Fruit fly (Drosophila melanogaster) whole organism, embryonic: Measurements from ENCODE around the gene CG45218.

Experiments used
- Atf-2 ChIP-seq: fragments of 200-800 bp; sonication (Bioruptor generic); optimal IDR thresholded peaks from 2 replicates; lab custom pipeline; 2016; ENCODE audit warnings: missing biosample characterization, missing genetic modification characterization
- Atf6 ChIP-seq: fragments of 200-800 bp; sonication (Bioruptor generic); IDR thresholded peaks from 2 replicates; pipeline ENCODE4 v1.3.6; 2022; ENCODE audit warnings: missing biosample characterization, missing genetic modification characterization
- CG10462 ChIP-seq: fragments of 200-800 bp; sonication (Bioruptor generic); optimal IDR thresholded peaks from 2 replicates; lab custom pipeline; 2016; ENCODE audit warnings: missing biosample characterization, missing genetic modification characterization
- CG10979 ChIP-seq: fragments of 200-800 bp; sonication (Bioruptor generic); optimal IDR thresholded peaks from 2 replicates; lab custom pipeline; 2018; ENCODE audit warnings: missing biosample characterization, mild to moderate bottlenecking, missing genetic modification characterization, moderate library complexity
- CG12769 ChIP-seq: fragments of 200-800 bp; sonication (Bioruptor generic); optimal IDR thresholded peaks from 2 replicates; lab custom pipeline; 2019; ENCODE audit warnings: missing biosample characterization, mild to moderate bottlenecking, missing genetic modification characterization, moderate library complexity
- CG12942 ChIP-seq: fragments of 200-800 bp; sonication (Bioruptor generic); optimal IDR thresholded peaks from 3 replicates; lab custom pipeline; 2016; ENCODE audit warnings: missing biosample characterization, missing genetic modification characterization
- CG13287 ChIP-seq: fragments of 200-800 bp; sonication (Bioruptor generic); IDR thresholded peaks from 2 replicates; pipeline ENCODE4 v1.3.6; 2022; ENCODE audit warnings: missing biosample characterization, missing genetic modification characterization; ENCODE audit not compliant: partially characterized antibody
- CG13894 ChIP-seq: fragments of 200-800 bp; sonication (Bioruptor generic); optimal IDR thresholded peaks from 3 replicates; lab custom pipeline; 2018; ENCODE audit warnings: missing biosample characterization, mild to moderate bottlenecking, missing genetic modification characterization, moderate library complexity
- CG15073 ChIP-seq: fragments of 200-800 bp; sonication (Bioruptor generic); optimal IDR thresholded peaks from 2 replicates; lab custom pipeline; 2016; ENCODE audit warnings: missing biosample characterization, missing genetic modification characterization
- CG15514 ChIP-seq: fragments of 200-800 bp; sonication (Bioruptor generic); optimal IDR thresholded peaks from 3 replicates; lab custom pipeline; 2017; ENCODE audit warnings: missing biosample characterization, missing genetic modification characterization, mild to moderate bottlenecking, moderate library complexity, missing genetic modification reagents
- CG17385 ChIP-seq: fragments of 200-800 bp; sonication (Bioruptor generic); optimal IDR thresholded peaks from 3 replicates; lab custom pipeline; 2018; ENCODE audit warnings: missing biosample characterization, mild to moderate bottlenecking, missing genetic modification characterization
- CG17612 ChIP-seq: fragments of 200-800 bp; sonication (Bioruptor generic); IDR thresholded peaks from 2 replicates; pipeline ENCODE4 v1.3.6; 2022; ENCODE audit warnings: missing biosample characterization, missing genetic modification characterization
- CG18011 ChIP-seq: fragments of 200-800 bp; sonication (Bioruptor generic); optimal IDR thresholded peaks from 2 replicates; lab custom pipeline; 2017; ENCODE audit warnings: missing biosample characterization, missing genetic modification characterization, mild to moderate bottlenecking, moderate library complexity, missing genotype
- CG30403 ChIP-seq: fragments of 200-800 bp; sonication (Bioruptor generic); optimal IDR thresholded peaks from 3 replicates; lab custom pipeline; 2016; ENCODE audit warnings: missing biosample characterization, missing genetic modification characterization
- CG30431 ChIP-seq: fragments of 200-800 bp; sonication (Bioruptor generic); optimal IDR thresholded peaks from 2 replicates; lab custom pipeline; 2017; ENCODE audit warnings: missing biosample characterization, missing genetic modification characterization
- CG31365 ChIP-seq: fragments of 200-800 bp; sonication (Bioruptor generic); optimal IDR thresholded peaks from 2 replicates; lab custom pipeline; 2018; ENCODE audit warnings: missing biosample characterization, mild to moderate bottlenecking, missing genetic modification characterization
- CG3847 ChIP-seq: fragments of 200-800 bp; sonication (Bioruptor generic); IDR thresholded peaks from 2 replicates; pipeline ENCODE4 v1.3.6; 2022; ENCODE audit warnings: missing biosample characterization, missing genetic modification characterization
- CG7357 ChIP-seq: fragments of 200-800 bp; sonication (Bioruptor generic); IDR thresholded peaks from 3 replicates; pipeline ENCODE4 v1.3.6; 2022; ENCODE audit warnings: missing biosample characterization, missing genetic modification characterization
- CG7987 ChIP-seq: fragments of 200-800 bp; sonication (Bioruptor generic); optimal IDR thresholded peaks from 2 replicates; lab custom pipeline; 2018; ENCODE audit warnings: missing biosample characterization, mild to moderate bottlenecking, missing genetic modification characterization, moderate library complexity
- CG8281 ChIP-seq: fragments of 200-800 bp; sonication (Bioruptor generic); optimal IDR thresholded peaks from 2 replicates; lab custom pipeline; 2018; ENCODE audit warnings: missing biosample characterization, mild to moderate bottlenecking, missing genetic modification characterization, moderate library complexity
- Dbx ChIP-seq: fragments of 200-800 bp; sonication (Bioruptor generic); IDR thresholded peaks from 3 replicates; pipeline ENCODE4 v1.3.6; 2022; ENCODE audit warnings: missing biosample characterization, missing genetic modification characterization
- Dek ChIP-seq: fragments of 200-800 bp; sonication (Bioruptor generic); optimal IDR thresholded peaks from 3 replicates; lab custom pipeline; 2019; ENCODE audit warnings: missing biosample characterization, mild to moderate bottlenecking, missing genetic modification characterization, moderate library complexity
- Dfd ChIP-seq, 2 experiments: fragments of >200 bp; optimal IDR thresholded peaks; 2 replicates each; lab custom pipeline; 2017; ENCODE audit warnings: missing biosample characterization in 2 of 2, missing genetic modification characterization in 2 of 2
- Eip74EF ChIP-seq, 2 experiments: fragments of 200-800 bp in 1 of 2; fragments of >200 bp in 1 of 2; sonication (Bioruptor generic) in 1 of 2; optimal IDR thresholded peaks; 2 replicates each; lab custom pipeline; 2017 to 2019; ENCODE audit warnings: missing biosample characterization in 2 of 2, missing genetic modification characterization in 2 of 2, mild to moderate bottlenecking in 1 of 2, moderate library complexity in 1 of 2
- Ets65A ChIP-seq: fragments of 200-800 bp; sonication (Bioruptor generic); peaks from one replicate; lab custom pipeline; 2016; ENCODE audit warnings: missing biosample characterization, missing genetic modification characterization
- HLH3B ChIP-seq: fragments of 200-800 bp; sonication (Bioruptor generic); IDR thresholded peaks from 2 replicates; pipeline ENCODE4 v1.3.6; 2022; ENCODE audit warnings: missing biosample characterization, missing genetic modification characterization
- Lpt ChIP-seq: fragments of >200 bp; optimal IDR thresholded peaks from 2 replicates; lab custom pipeline; 2018; ENCODE audit warnings: missing biosample characterization, missing genetic modification characterization
- Meics ChIP-seq: fragments of 200-800 bp; sonication (Bioruptor generic); optimal IDR thresholded peaks from 2 replicates; lab custom pipeline; 2017; ENCODE audit warnings: missing biosample characterization, mild to moderate bottlenecking, missing genetic modification characterization
- Pdp1 ChIP-seq, 2 experiments: fragments of 200-800 bp; sonication (Bioruptor generic); optimal IDR thresholded peaks; 3 replicates each; lab custom pipeline; 2016; ENCODE audit warnings: missing biosample characterization in 2 of 2, missing genetic modification characterization in 2 of 2, mild to moderate bottlenecking in 1 of 2, moderate library complexity in 1 of 2
- Poxn ChIP-seq: fragments of 200-800 bp; sonication (Bioruptor generic); IDR thresholded peaks from 2 replicates; pipeline ENCODE4 v1.3.6; 2022; ENCODE audit warnings: missing biosample characterization, missing genetic modification characterization
- Ravus ChIP-seq: fragments of 200-800 bp; sonication (Bioruptor generic); IDR thresholded peaks from 2 replicates; pipeline ENCODE4 v1.3.6; 2022; ENCODE audit warnings: missing biosample characterization, missing genetic modification characterization
- Tbp ChIP-seq: fragments of >200 bp; optimal IDR thresholded peaks from 2 replicates; lab custom pipeline; 2018; ENCODE audit warnings: missing biosample characterization, missing genetic modification characterization
- Trl ChIP-seq, 3 experiments: fragments of >200 bp in 2 of 3; fragments of 200-800 bp in 1 of 3; sonication (Bioruptor generic) in 1 of 3; optimal IDR thresholded peaks; 2 replicates in 1 of 3; 3 replicates in 2 of 3; lab custom pipeline; 2016 to 2017; ENCODE audit warnings: missing biosample characterization in 1 of 3, missing genetic modification characterization in 1 of 3
- abd-A ChIP-seq: fragments of 200-800 bp; sonication (Bioruptor generic); optimal IDR thresholded peaks from 3 replicates; lab custom pipeline; 2019; ENCODE audit warnings: missing biosample characterization, mild to moderate bottlenecking, missing genetic modification characterization, moderate library complexity
- ase ChIP-seq: fragments of 200-800 bp; sonication (Bioruptor generic); IDR thresholded peaks from 3 replicates; pipeline ENCODE4 v1.3.6; 2022; ENCODE audit warnings: missing biosample characterization, missing genetic modification characterization
- bbx ChIP-seq: fragments of 200-800 bp; sonication (Bioruptor generic); IDR thresholded peaks from 2 replicates; pipeline ENCODE4 v1.3.6; 2022; ENCODE audit warnings: missing biosample characterization, missing genetic modification characterization; ENCODE audit not compliant: partially characterized antibody
- bsh ChIP-seq, 2 experiments: fragments of 200-800 bp; sonication (Bioruptor generic); optimal IDR thresholded peaks; 2 replicates each; lab custom pipeline; 2017 to 2018; ENCODE audit warnings: mild to moderate bottlenecking in 2 of 2, missing biosample characterization in 2 of 2, missing genetic modification characterization in 2 of 2, moderate library complexity in 1 of 2
- chinmo ChIP-seq: fragments of 200-800 bp; sonication (Bioruptor generic); IDR thresholded peaks from 4 replicates; pipeline ENCODE4 v1.3.6; 2022; ENCODE audit warnings: missing biosample characterization, missing genetic modification characterization; ENCODE audit not compliant: partially characterized antibody
- danr ChIP-seq: fragments of 200-800 bp; sonication (Bioruptor generic); IDR thresholded peaks from 2 replicates; pipeline ENCODE4 v1.3.6; 2022; ENCODE audit warnings: missing biosample characterization, missing genetic modification characterization
- hb ChIP-seq: fragments of 200-800 bp; sonication (Bioruptor generic); IDR thresholded peaks from 3 replicates; pipeline ENCODE4 v1.3.6; 2022; ENCODE audit warnings: missing biosample characterization, missing genetic modification characterization; ENCODE audit not compliant: partially characterized antibody
- ken ChIP-seq: fragments of 200-800 bp; sonication (Bioruptor generic); IDR thresholded peaks from 3 replicates; pipeline ENCODE4 v1.3.6; 2022; ENCODE audit warnings: missing biosample characterization, missing genetic modification characterization
- mirr ChIP-seq: fragments of 200-800 bp; sonication (Bioruptor generic); optimal IDR thresholded peaks from 3 replicates; lab custom pipeline; 2018; ENCODE audit warnings: missing biosample characterization, mild to moderate bottlenecking, missing genetic modification characterization
- pfk ChIP-seq: fragments of 200-800 bp; sonication (Bioruptor generic); optimal IDR thresholded peaks from 2 replicates; lab custom pipeline; 2018; ENCODE audit warnings: missing biosample characterization, mild to moderate bottlenecking, missing genetic modification characterization, moderate library complexity
- prd ChIP-seq, 3 experiments: fragments of >200 bp in 2 of 3; fragments of 200-800 bp in 1 of 3; sonication (Bioruptor generic) in 1 of 3; optimal IDR thresholded peaks in 2 of 3; IDR thresholded peaks in 1 of 3; 2 replicates in 2 of 3; 3 replicates in 1 of 3; pipeline versions ENCODE4 v1.3.6 to Lab custom; 2017 to 2022; ENCODE audit warnings: missing biosample characterization in 1 of 3, missing genetic modification characterization in 1 of 3
- row ChIP-seq: fragments of 200-800 bp; sonication (Bioruptor generic); IDR thresholded peaks from 3 replicates; pipeline ENCODE4 v1.3.6; 2022; ENCODE audit warnings: missing biosample characterization, missing genetic modification characterization
- sens ChIP-seq: fragments of 200-800 bp; sonication (Bioruptor generic); peaks from one replicate; lab custom pipeline; 2016; ENCODE audit warnings: missing biosample characterization, missing genetic modification characterization
- slbo ChIP-seq: fragments of 200-800 bp; sonication (Bioruptor generic); IDR thresholded peaks from 2 replicates; pipeline ENCODE4 v1.3.6; 2022; ENCODE audit warnings: missing biosample characterization, missing genetic modification characterization
- so ChIP-seq: fragments of 200-800 bp; sonication (Bioruptor generic); IDR thresholded peaks from 3 replicates; pipeline ENCODE4 v1.3.6; 2022; ENCODE audit warnings: missing biosample characterization, missing genetic modification characterization
- unc-4 ChIP-seq: fragments of 200-800 bp; sonication (Bioruptor generic); IDR thresholded peaks from 2 replicates; pipeline ENCODE4 v1.3.6; 2022; ENCODE audit warnings: missing biosample characterization, missing genetic modification characterization; ENCODE audit not compliant: partially characterized antibody
- yki ChIP-seq: fragments of >200 bp; optimal IDR thresholded peaks from 3 replicates; lab custom pipeline; 2018

The CG45218 gene

dm6 chr3R:15293878-15294350 lies 3.3 kb upstream of the CG45218 start:
- TF ChIP-seq row (GFP tag; lab: Robert Waterston, UW) (peak; percentile 3; the same call in 1 of the 3 replicates), Atf-2 (no peak), CG7987 (GFP tag; lab: Kevin White, UChicago) (no peak), CG13894 (tag; lab: Kevin White, UChicago) (peak; percentile 37), CG10462 (GFP tag; lab: Kevin White, UChicago) (no peak), hb (GFP tag; lab: Robert Waterston, UW) (no peak), CG17385 (GFP tag; lab: Kevin White, UChicago) (no peak), CG8281 (tag; lab: Kevin White, UChicago) (peak; percentile 100), Lpt (GFP tag; lab: Kevin White, UChicago) (no peak), Ets65A (GFP tag; lab: Kevin White, UChicago) (no peak), CG18011 (GFP tag; lab: Kevin White, UChicago) (no peak), CG12942 (no peak), bsh (GFP tag; optimal IDR thresholded peaks at IDR 0.05; lab: Kevin White, UChicago) (no peak), CG12769 (tag; lab: Kevin White, UChicago) (no peak), pfk (GFP tag; lab: Kevin White, UChicago) (no peak), CG7357 (GFP tag; lab: Robert Waterston, UW) (no peak), CG3847 (GFP tag; lab: Robert Waterston, UW) (no peak), yki (no peak), so (GFP tag; lab: Robert Waterston, UW) (0 out of 3 replicates have a peak, but pooled peaks have one; percentile 28), Tbp (GFP tag; lab: Kevin White, UChicago) (no peak), ase (GFP tag; lab: Robert Waterston, UW) (no peak), CG31365 (tag; lab: Kevin White, UChicago) (no peak), Dbx (no peak), danr (GFP tag; lab: Robert Waterston, UW) (no peak), Pdp1 (GFP tag; optimal IDR thresholded peaks at IDR 0.05; lab: Kevin White, UChicago) (peak in 1 of 2 experiments; percentile 88), CG17612 (GFP tag; lab: Robert Waterston, UW) (no peak), CG15073 (GFP tag; lab: Kevin White, UChicago) (no peak), Meics (GFP tag; lab: Kevin White, UChicago) (no peak), CG10979 (tag; lab: Kevin White, UChicago) (no peak), unc-4 (GFP tag; lab: Robert Waterston, UW) (no peak), mirr (peak; percentile 59), CG30403 (peak; percentile 15), CG30431 (GFP tag; lab: Kevin White, UChicago) (no peak), Ravus (no peak), Dfd (GFP tag; optimal IDR thresholded peaks at IDR 0.05; lab: Kevin White, UChicago) (no peak), HLH3B (no peak), Trl (optimal IDR thresholded peaks at IDR 0.05; lab: Kevin White, UChicago) (no peak), Trl (GFP tag; optimal IDR thresholded peaks at IDR 0.05; lab: Kevin White, UChicago) (no peak), Poxn (GFP tag; lab: Robert Waterston, UW) (no peak), CG15514 (peak; percentile 73), Atf6 (GFP tag; lab: Robert Waterston, UW) (no peak), Eip74EF (GFP tag; optimal IDR thresholded peaks at IDR 0.05; lab: Kevin White, UChicago) (no peak), Dek (tag; lab: Kevin White, UChicago) (no peak), abd-A (no peak), prd (optimal IDR thresholded peaks at IDR 0.05; lab: Kevin White, UChicago) (no peak), prd (GFP tag; IDR thresholded peaks at IDR 0.05; lab: Robert Waterston, UW) (no peak), bbx (GFP tag; lab: Robert Waterston, UW) (peak; percentile 24; the same call in 1 of the 2 replicates), CG13287 (GFP tag; lab: Robert Waterston, UW) (no peak), slbo (GFP tag; lab: Robert Waterston, UW) (no peak), sens (GFP tag; lab: Kevin White, UChicago) (peak; percentile 37), chinmo (0 out of 4 replicates have a peak, but pooled peaks have one; percentile 4), ken (GFP tag; lab: Robert Waterston, UW) (0 out of 3 replicates have a peak, but pooled peaks have one; percentile 12)
